Fruit fly (Drosophila melanogaster) whole organism, embryonic: ENCODE data around the gene CG8301.

Experiments
- ATbp ChIP-seq: fragments of 200-800 bp; sonication (Bioruptor generic); optimal IDR thresholded peaks from 2 replicates; lab custom pipeline; 2017; ENCODE audit warnings: missing biosample characterization, mild to moderate bottlenecking, missing genetic modification characterization, missing genetic modification reagents
- Adf1 ChIP-seq: fragments of 200-800 bp; sonication (Bioruptor generic); IDR thresholded peaks from 2 replicates; pipeline ENCODE4 v1.3.6; 2022; ENCODE audit warnings: missing biosample characterization, missing genetic modification characterization
- B-H2 ChIP-seq: fragments of 200-800 bp; sonication (Bioruptor generic); optimal IDR thresholded peaks from 2 replicates; lab custom pipeline; 2018; ENCODE audit warnings: missing biosample characterization, mild to moderate bottlenecking, missing genetic modification characterization
- Bteb2 ChIP-seq: fragments of 200-800 bp; sonication (Bioruptor generic); optimal IDR thresholded peaks from 2 replicates; lab custom pipeline; 2016; ENCODE audit warnings: missing biosample characterization, missing genetic modification characterization
- CG10565 ChIP-seq: fragments of 200-800 bp; sonication (Bioruptor generic); optimal IDR thresholded peaks from 3 replicates; lab custom pipeline; 2016; ENCODE audit warnings: missing biosample characterization, mild to moderate bottlenecking, missing genetic modification characterization
- CG11723 ChIP-seq: fragments of 200-800 bp; sonication (Bioruptor generic); optimal IDR thresholded peaks from 2 replicates; lab custom pipeline; 2017; ENCODE audit warnings: missing biosample characterization, mild to moderate bottlenecking, missing genetic modification characterization
- CG12155 ChIP-seq: fragments of 200-800 bp; sonication (Bioruptor generic); optimal IDR thresholded peaks from 3 replicates; lab custom pipeline; 2016; ENCODE audit warnings: missing biosample characterization, missing genetic modification characterization
- CG12299 ChIP-seq: fragments of 200-800 bp; sonication (Bioruptor generic); optimal IDR thresholded peaks from 2 replicates; lab custom pipeline; 2018; ENCODE audit warnings: missing biosample characterization, mild to moderate bottlenecking, missing genetic modification characterization
- CG13894 ChIP-seq: fragments of 200-800 bp; sonication (Bioruptor generic); optimal IDR thresholded peaks from 3 replicates; lab custom pipeline; 2018; ENCODE audit warnings: missing biosample characterization, mild to moderate bottlenecking, missing genetic modification characterization, moderate library complexity
- CG15073 ChIP-seq: fragments of 200-800 bp; sonication (Bioruptor generic); optimal IDR thresholded peaks from 2 replicates; lab custom pipeline; 2016; ENCODE audit warnings: missing biosample characterization, missing genetic modification characterization
- CG15479 ChIP-seq: fragments of 200-800 bp; sonication (Bioruptor generic); optimal IDR thresholded peaks from 3 replicates; lab custom pipeline; 2019; ENCODE audit warnings: missing biosample characterization, mild to moderate bottlenecking, missing genetic modification characterization, moderate library complexity
- CG17359 ChIP-seq: fragments of 200-800 bp; sonication (Bioruptor generic); optimal IDR thresholded peaks from 3 replicates; lab custom pipeline; 2018; ENCODE audit warnings: missing biosample characterization, mild to moderate bottlenecking, missing genetic modification characterization, moderate library complexity
- CG18262 ChIP-seq: fragments of 200-800 bp; optimal IDR thresholded peaks from 3 replicates; lab custom pipeline; 2019; ENCODE audit warnings: missing biosample characterization, mild to moderate bottlenecking, missing genetic modification characterization, moderate library complexity
- CG2712 ChIP-seq: fragments of 200-800 bp; optimal IDR thresholded peaks from 3 replicates; lab custom pipeline; 2019; ENCODE audit warnings: missing biosample characterization, mild to moderate bottlenecking, missing genetic modification characterization, moderate library complexity
- CG31388 ChIP-seq: fragments of 200-800 bp; sonication (Bioruptor generic); optimal IDR thresholded peaks from 2 replicates; lab custom pipeline; 2016; ENCODE audit warnings: missing biosample characterization, missing genetic modification characterization
- CG3163 ChIP-seq: fragments of 200-800 bp; sonication (Bioruptor generic); optimal IDR thresholded peaks from 3 replicates; lab custom pipeline; 2016; ENCODE audit warnings: missing biosample characterization, missing genetic modification characterization
- CG34224 ChIP-seq: fragments of 200-800 bp; sonication (Bioruptor generic); IDR thresholded peaks from 3 replicates; pipeline ENCODE4 v1.3.6; 2022; ENCODE audit warnings: missing biosample characterization, missing genetic modification characterization; ENCODE audit not compliant: partially characterized antibody
- CG4424 ChIP-seq: fragments of 200-800 bp; sonication (Bioruptor generic); optimal IDR thresholded peaks from 3 replicates; lab custom pipeline; 2016; ENCODE audit warnings: missing biosample characterization, missing genetic modification characterization
- CG6175 ChIP-seq: fragments of 200-800 bp; sonication (Bioruptor generic); IDR thresholded peaks from 3 replicates; pipeline ENCODE4 v1.3.6; 2022; ENCODE audit warnings: missing biosample characterization, missing genetic modification characterization
- CG6689 ChIP-seq: fragments of 200-800 bp; sonication (Bioruptor generic); IDR thresholded peaks from 2 replicates; pipeline ENCODE4 v1.3.6; 2022; ENCODE audit warnings: missing biosample characterization, missing genetic modification characterization
- CG8281 ChIP-seq: fragments of 200-800 bp; sonication (Bioruptor generic); optimal IDR thresholded peaks from 2 replicates; lab custom pipeline; 2018; ENCODE audit warnings: missing biosample characterization, mild to moderate bottlenecking, missing genetic modification characterization, moderate library complexity
- CG8388 ChIP-seq: fragments of 200-800 bp; sonication (Bioruptor generic); optimal IDR thresholded peaks from 2 replicates; lab custom pipeline; 2019; ENCODE audit warnings: missing biosample characterization, mild to moderate bottlenecking, missing genetic modification characterization, moderate library complexity
- CG8765 ChIP-seq: fragments of 200-800 bp; sonication (Bioruptor generic); IDR thresholded peaks from 2 replicates; pipeline ENCODE4 v1.3.6; 2022; ENCODE audit warnings: missing biosample characterization, missing genetic modification characterization
- CG9932 ChIP-seq: fragments of 200-800 bp; sonication (Bioruptor generic); IDR thresholded peaks from 2 replicates; pipeline ENCODE4 v1.3.6; 2022; ENCODE audit warnings: missing biosample characterization, missing genetic modification characterization
- CTCF ChIP-seq: fragments of 200-800 bp; sonication (Bioruptor generic); optimal IDR thresholded peaks from 2 replicates; lab custom pipeline; 2017; ENCODE audit warnings: missing biosample characterization, mild to moderate bottlenecking, missing genetic modification characterization, moderate library complexity
- CrebB ChIP-seq: fragments of 200-800 bp; sonication (Bioruptor generic); optimal IDR thresholded peaks from 3 replicates; lab custom pipeline; 2018; ENCODE audit warnings: missing biosample characterization, mild to moderate bottlenecking, missing genetic modification characterization
- Elba2 ChIP-seq: fragments of 200-800 bp; sonication (Bioruptor generic); optimal IDR thresholded peaks from 3 replicates; lab custom pipeline; 2016; ENCODE audit warnings: missing biosample characterization, missing genetic modification characterization
- Hey ChIP-seq: fragments of 200-800 bp; sonication (Bioruptor generic); optimal IDR thresholded peaks from 3 replicates; lab custom pipeline; 2018; ENCODE audit warnings: missing biosample characterization, mild to moderate bottlenecking, missing genetic modification characterization
- Sox100B ChIP-seq: fragments of 200-800 bp; sonication (Bioruptor generic); optimal IDR thresholded peaks from 3 replicates; lab custom pipeline; 2018; ENCODE audit warnings: missing biosample characterization, mild to moderate bottlenecking, missing genetic modification characterization
- Spps ChIP-seq: fragments of 200-800 bp; sonication (Bioruptor generic); optimal IDR thresholded peaks from 2 replicates; lab custom pipeline; 2018; ENCODE audit warnings: missing biosample characterization, mild to moderate bottlenecking, missing genetic modification characterization
- Stat92E ChIP-seq, 3 experiments: fragments of >200 bp in 2 of 3; fragments of 200-800 bp in 1 of 3; sonication (Bioruptor generic) in 1 of 3; optimal IDR thresholded peaks; 2 replicates each; lab custom pipeline; 2017 to 2019; ENCODE audit warnings: missing biosample characterization in 3 of 3, missing genetic modification characterization in 3 of 3, mild to moderate bottlenecking in 1 of 3, moderate library complexity in 1 of 3
- Xbp1 ChIP-seq: fragments of 200-800 bp; sonication (Bioruptor generic); optimal IDR thresholded peaks from 3 replicates; lab custom pipeline; 2016; ENCODE audit warnings: missing biosample characterization, mild to moderate bottlenecking, missing genetic modification characterization
- Xrp1 ChIP-seq: fragments of 200-800 bp; sonication (Bioruptor generic); IDR thresholded peaks from 2 replicates; pipeline ENCODE4 v1.3.6; 2022; ENCODE audit warnings: missing biosample characterization, missing genetic modification characterization
- al ChIP-seq: fragments of 200-800 bp; sonication (Bioruptor generic); IDR thresholded peaks from 2 replicates; pipeline ENCODE4 v1.3.6; 2022; ENCODE audit warnings: missing biosample characterization, missing genetic modification characterization
- chif ChIP-seq, 2 experiments: fragments of 200-800 bp; sonication (Bioruptor generic); optimal IDR thresholded peaks; 3 replicates each; lab custom pipeline; 2016; ENCODE audit warnings: missing biosample characterization in 2 of 2, missing genetic modification characterization in 2 of 2
- chinmo ChIP-seq: fragments of 200-800 bp; sonication (Bioruptor generic); IDR thresholded peaks from 4 replicates; pipeline ENCODE4 v1.3.6; 2022; ENCODE audit warnings: missing biosample characterization, missing genetic modification characterization; ENCODE audit not compliant: partially characterized antibody
- corto ChIP-seq: fragments of 200-800 bp; sonication (Bioruptor generic); optimal IDR thresholded peaks from 2 replicates; lab custom pipeline; 2016; ENCODE audit warnings: missing biosample characterization, mild to moderate bottlenecking, missing genetic modification characterization, moderate library complexity
- crc ChIP-seq: fragments of 200-800 bp; sonication (Bioruptor generic); optimal IDR thresholded peaks from 2 replicates; lab custom pipeline; 2016; ENCODE audit warnings: missing biosample characterization, missing genetic modification characterization
- dpn ChIP-seq, 2 experiments: fragments of 200-800 bp; sonication (Bioruptor generic); optimal IDR thresholded peaks; 3 replicates each; lab custom pipeline; 2016; ENCODE audit warnings: missing biosample characterization in 2 of 2, missing genetic modification characterization in 2 of 2
- eve ChIP-seq, 2 experiments: fragments of >200 bp; optimal IDR thresholded peaks; 2 replicates each; lab custom pipeline; 2017; ENCODE audit warnings: missing biosample characterization in 2 of 2, missing genetic modification characterization in 2 of 2
- fd64A ChIP-seq: fragments of 200-800 bp; sonication (Bioruptor generic); optimal IDR thresholded peaks from 3 replicates; lab custom pipeline; 2018; ENCODE audit warnings: missing biosample characterization, mild to moderate bottlenecking, missing genetic modification characterization
- ftz-f1 ChIP-seq: fragments of 200-800 bp; sonication (Bioruptor generic); optimal IDR thresholded peaks from 2 replicates; lab custom pipeline; 2016; ENCODE audit warnings: missing biosample characterization, missing genetic modification characterization
- gem ChIP-seq: fragments of 200-800 bp; sonication (Bioruptor generic); optimal IDR thresholded peaks from 2 replicates; lab custom pipeline; 2019; ENCODE audit warnings: missing biosample characterization, mild to moderate bottlenecking, missing genetic modification characterization, moderate library complexity
- pho ChIP-seq: fragments of 200-800 bp; sonication (Bioruptor generic); optimal IDR thresholded peaks from 2 replicates; lab custom pipeline; 2016; ENCODE audit warnings: missing biosample characterization, missing genetic modification characterization
- schlank ChIP-seq: fragments of 200-800 bp; sonication (Bioruptor generic); optimal IDR thresholded peaks from 2 replicates; lab custom pipeline; 2018; ENCODE audit warnings: missing biosample characterization, mild to moderate bottlenecking, missing genetic modification characterization
- sd ChIP-seq: fragments of 200-800 bp; sonication (Bioruptor generic); optimal IDR thresholded peaks from 3 replicates; lab custom pipeline; 2018; ENCODE audit warnings: missing biosample characterization, mild to moderate bottlenecking, missing genetic modification characterization, moderate library complexity
- seq ChIP-seq: fragments of 200-800 bp; sonication (Bioruptor generic); IDR thresholded peaks from 2 replicates; pipeline ENCODE4 v1.3.6; 2022; ENCODE audit warnings: missing biosample characterization, missing genetic modification characterization
- twi ChIP-seq: fragments of 200-800 bp; optimal IDR thresholded peaks from 2 replicates; lab custom pipeline; 2019; ENCODE audit warnings: missing biosample characterization, mild to moderate bottlenecking, missing genetic modification characterization, moderate library complexity
- zen2 ChIP-seq: fragments of 200-800 bp; sonication (Bioruptor generic); IDR thresholded peaks from 3 replicates; pipeline ENCODE4 v1.3.6; 2022; ENCODE audit warnings: missing biosample characterization, missing genetic modification characterization; ENCODE audit not compliant: partially characterized antibody

The CG8301 gene

dm6 chr3R:9577382-9578137 lies 3.5 kb upstream of the CG8301 start, which contains the start of the genes Kap-alpha3 and Son (continued):
- TF ChIP-seq B-H2 (GFP tag; lab: Kevin White, UChicago) (peak; percentile 97), seq (peak; percentile 81), Xrp1 (peak; percentile 80), CG13894 (tag; lab: Kevin White, UChicago) (peak; percentile 91), Xbp1 (GFP tag; lab: Kevin White, UChicago) (peak; percentile 93), CG17359 (tag; lab: Kevin White, UChicago) (peak; percentile 88), CG12155 (GFP tag; lab: Kevin White, UChicago) (peak; percentile 89), Bteb2 (GFP tag; lab: Kevin White, UChicago) (peak; percentile 91), CG8388 (GFP tag; lab: Kevin White, UChicago) (peak; percentile 84), corto (GFP tag; lab: Kevin White, UChicago) (peak; percentile 29), twi (tag; lab: Kevin White, UChicago) (peak; percentile 90), Elba2 (GFP tag; lab: Kevin White, UChicago) (peak; percentile 5), CG12299 (tag; lab: Kevin White, UChicago) (peak; percentile 86), CTCF (GFP tag; lab: Kevin White, UChicago) (peak; percentile 63), pho (GFP tag; lab: Kevin White, UChicago) (peak; percentile 96), CG15479 (peak; percentile 56), chinmo (GFP tag; lab: Robert Waterston, UW) (0 out of 4 replicates have a peak, but pooled peaks have one; percentile 69), Adf1 (GFP tag; lab: Robert Waterston, UW) (peak; percentile 59), CG8765 (peak; percentile 73), chif (GFP tag; optimal IDR thresholded peaks at IDR 0.05; lab: Kevin White, UChicago) (peak; percentile 91 to 95), CG34224 (peak; percentile 82), CG3163 (GFP tag; lab: Kevin White, UChicago) (peak; percentile 81), ftz-f1 (peak; percentile 82), sd (peak; percentile 77), al (peak; percentile 88), CG15073 (GFP tag; lab: Kevin White, UChicago) (peak; percentile 57), Spps (tag; lab: Kevin White, UChicago) (peak; percentile 82), CG6175 (peak; percentile 53; the same call in 2 of the 3 replicates), Sox100B (peak; percentile 95), CG11723 (GFP tag; lab: Kevin White, UChicago) (peak; percentile 93), CG4424 (peak; percentile 93), CG2712 (tag; lab: Kevin White, UChicago) (peak; percentile 89), schlank (tag; lab: Kevin White, UChicago) (peak; percentile 91), ATbp (GFP tag; lab: Kevin White, UChicago) (peak; percentile 88), eve (GFP tag; optimal IDR thresholded peaks at IDR 0.05; lab: Kevin White, UChicago) (no peak), zen2 (GFP tag; lab: Robert Waterston, UW) (peak; percentile 75; the same call in 1 of the 3 replicates), CG31388 (GFP tag; lab: Kevin White, UChicago) (peak; percentile 75), CG9932 (GFP tag; lab: Robert Waterston, UW) (peak; percentile 93), fd64A (GFP tag; lab: Kevin White, UChicago) (peak; percentile 86), CG6689 (GFP tag; lab: Robert Waterston, UW) (peak; percentile 83), CG18262 (tag; lab: Kevin White, UChicago) (peak; percentile 84), Hey (tag; lab: Kevin White, UChicago) (peak; percentile 93), CG10565 (GFP tag; lab: Kevin White, UChicago) (peak; percentile 79), CG8281 (tag; lab: Kevin White, UChicago) (peak; percentile 80), Stat92E (GFP tag; optimal IDR thresholded peaks at IDR 0.05; lab: Kevin White, UChicago) (peak in 1 of 3 experiments; percentile 60), dpn (GFP tag; optimal IDR thresholded peaks at IDR 0.05; lab: Kevin White, UChicago) (peak; percentile 86 to 95), gem (tag; lab: Kevin White, UChicago) (peak; percentile 88), CrebB (tag; lab: Kevin White, UChicago) (peak; percentile 91), crc (peak; percentile 86)
